Worm (Caenorhabditis elegans): Measurements from ENCODE around the gene ZK1290.14.
A peak's percentile ranks its signal among the peaks of the same experiment; 100 is the strongest.

The ZK1290.14 gene

ce11 chrII:7554716-7555247, 610 bp downstream of the ZK1290.14 start:
- TF ChIP-seq atf-7 (tag; optimal IDR thresholded peaks at IDR 0.05) (peak; percentile 49), attf-5 (GFP tag; optimal IDR thresholded peaks at IDR 0.05) (peak; percentile 10), tbp1 (GFP tag; optimal IDR thresholded peaks at IDR 0.05) (peak; percentile 46), Y53G8AR.9 (GFP tag; conservative IDR thresholded peaks at IDR 0.05) (0 out of 2 replicates have a peak, but pooled peaks have one; percentile 44), nhr-90 (tag; optimal IDR thresholded peaks at IDR 0.05) (peak; percentile 23), nhr-80 (tag; optimal IDR thresholded peaks at IDR 0.05) (peak; percentile 97), C17E4.6 (GFP tag; IDR thresholded peaks at IDR 0.05) (no peak), ztf-3 (GFP tag; optimal IDR thresholded peaks at IDR 0.05) (no peak), madf-10 (tag; optimal IDR thresholded peaks at IDR 0.05) (peak; percentile 36), dpl-1 (GFP tag; optimal IDR thresholded peaks at IDR 0.05) (no peak), nhr-179 (tag; optimal IDR thresholded peaks at IDR 0.05) (no peak), die-1 (tag; optimal IDR thresholded peaks at IDR 0.05) (no peak), F10E7.11 (tag; optimal IDR thresholded peaks at IDR 0.05) (no peak), cebp-2 (GFP tag; IDR thresholded peaks at IDR 0.05) (no peak), dox-1 (GFP tag; IDR thresholded peaks at IDR 0.05) (peak; percentile 69), nfyb-1 (GFP tag; IDR thresholded peaks at IDR 0.05) (0 out of 2 replicates have a peak, but pooled peaks have one; percentile 13), lin-40 (tag; optimal IDR thresholded peaks at IDR 0.05) (peak; percentile 2), attf-3 (GFP tag; conservative IDR thresholded peaks at IDR 0.05) (no peak), let-607 (tag; optimal IDR thresholded peaks at IDR 0.05) (peak in 1 of 2 experiments; percentile 31)

ce11 chrII:7553806-7554205, 1.6 kb downstream of the ZK1290.14 start, which contains the start of gene ZK1290.10:
ZK1290.10 (minus strand) TSS chrII:7553906.
- no peak for TF ChIP-seq ZK185.1 (tag; optimal IDR thresholded peaks at IDR 0.05; ENCODE audit: poor library complexity, severe bottlenecking)
- no peak for TF ChIP-seq egl-44 (GFP tag; IDR thresholded peaks at IDR 0.05)
- 0 out of 2 replicates have a peak, but pooled peaks have one; percentile 32 for TF ChIP-seq Y56A3A.18 (GFP tag; IDR thresholded peaks at IDR 0.05)
- no peak for TF ChIP-seq athp-1 (tag; optimal IDR thresholded peaks at IDR 0.05)
- no peak for TF ChIP-seq nhr-179 (tag; optimal IDR thresholded peaks at IDR 0.05)
- no peak for TF ChIP-seq let-607 (tag; optimal IDR thresholded peaks at IDR 0.05)
- no peak for TF ChIP-seq attf-3 (GFP tag; conservative IDR thresholded peaks at IDR 0.05)
- TF ChIP-seq tbp1 (GFP tag; optimal IDR thresholded peaks at IDR 0.05), result no peak

DNA sequence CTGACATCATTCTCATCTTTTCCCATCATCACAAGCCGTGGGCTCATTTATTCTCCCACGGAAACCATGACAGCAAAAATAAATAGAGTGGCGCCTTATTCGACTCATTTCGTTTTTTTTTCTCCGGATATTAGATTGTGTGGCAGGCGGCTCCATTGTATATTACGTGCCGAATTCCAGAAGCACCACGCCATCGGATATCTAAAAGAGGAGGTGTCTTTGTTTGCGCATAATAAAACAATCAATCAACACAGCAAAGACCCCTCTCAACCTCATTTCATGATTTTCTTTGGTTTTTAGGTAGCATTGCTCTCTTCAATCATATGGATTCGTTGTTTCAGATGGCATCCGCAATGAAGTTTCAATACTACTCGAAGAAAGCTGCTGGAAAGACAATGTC, 6.4 kb downstream of the ZK1290.14 start, which contains the start of gene tph-1:
tph-1 (plus strand) TSS at position 301 of the 400 bp plus-strand sequence.
- TF ChIP-seq F57A8.1 (GFP tag; optimal IDR thresholded peaks at IDR 0.05) (no peak), bed-1 (GFP tag; IDR thresholded peaks at IDR 0.05) (no peak), ztf-26 (tag; optimal IDR thresholded peaks at IDR 0.05) (no peak), sdz-38 (tag; optimal IDR thresholded peaks at IDR 0.05) (no peak), Y95B8A.8 (GFP tag; IDR thresholded peaks at IDR 0.05) (no peak), lag-1 (GFP tag; IDR thresholded peaks at IDR 0.05) (no peak), repo-1 (tag; optimal IDR thresholded peaks at IDR 0.05) (no peak), lsy-27 (tag; optimal IDR thresholded peaks at IDR 0.05; ENCODE audit: borderline replicate concordance, insufficient read depth) (no peak), T07F8.4 (tag; optimal IDR thresholded peaks at IDR 0.05) (no peak), chd-7 (tag; optimal IDR thresholded peaks at IDR 0.05) (no peak), ceh-58 (GFP tag; IDR thresholded peaks at IDR 0.05) (no peak), F23B12.7 (tag; optimal IDR thresholded peaks at IDR 0.05; ENCODE audit: insufficient read depth) (no peak), ceh-79 (tag; optimal IDR thresholded peaks at IDR 0.05) (no peak), rcor-1 (GFP tag; IDR thresholded peaks at IDR 0.05) (no peak), lin-40 (tag; optimal IDR thresholded peaks at IDR 0.05) (no peak), F52B5.7 (tag; optimal IDR thresholded peaks at IDR 0.05) (no peak), B0019.2 (GFP tag; conservative IDR thresholded peaks at IDR 0.05) (no peak)
